Worm (Caenorhabditis elegans) whole organism, young adult: ENCODE measurements around the gene fbxb-71.

Experiments used
- B0261.1 ChIP-seq: sonication (generic microtip); optimal IDR thresholded peaks from 2 replicates; lab custom pipeline; 2016; ENCODE audit warnings: mild to moderate bottlenecking, missing genetic modification characterization, moderate library complexity, missing compliant biosample characterization
- D2030.7 ChIP-seq: fragments of 200-800 bp; sonication (Bioruptor generic); IDR thresholded peaks from 2 replicates; pipeline ENCODE4 v1.3.6; 2022; ENCODE audit warnings: missing genetic modification reagents, missing genetic modification characterization, missing compliant biosample characterization
- F52B5.7 ChIP-seq: sonication (generic microtip); optimal IDR thresholded peaks from 2 replicates; lab custom pipeline; 2016; ENCODE audit warnings: mild to moderate bottlenecking, missing genetic modification characterization, missing compliant biosample characterization
- F57C9.4 ChIP-seq: sonication (generic microtip); optimal IDR thresholded peaks from 2 replicates; lab custom pipeline; 2017; ENCODE audit warnings: mild to moderate bottlenecking, missing genetic modification characterization, missing compliant biosample characterization
- K12H6.12 ChIP-seq: fragments of 200-800 bp; sonication (Bioruptor generic); optimal IDR thresholded peaks from 2 replicates; lab custom pipeline; 2018; ENCODE audit warnings: mild to moderate bottlenecking, missing genetic modification characterization, missing compliant biosample characterization
- aptf-2 ChIP-seq: fragments of 200-800 bp; sonication (Bioruptor generic); conservative IDR thresholded peaks from 2 replicates; pipeline ENCODE4 v1.3.6; 2022; ENCODE audit warnings: missing genetic modification reagents, missing genetic modification characterization, missing compliant biosample characterization
- atf-7 ChIP-seq: sonication (generic microtip); optimal IDR thresholded peaks from 2 replicates; lab custom pipeline; 2017; ENCODE audit warnings: mild to moderate bottlenecking, missing genetic modification characterization, missing compliant biosample characterization
- attf-3 ChIP-seq: fragments of 200-800 bp; sonication (Bioruptor generic); conservative IDR thresholded peaks from 2 replicates; pipeline ENCODE4 v1.3.6; 2022; ENCODE audit warnings: missing genetic modification reagents, missing genetic modification characterization, missing compliant biosample characterization
- bed-1 ChIP-seq: fragments of 200-800 bp; sonication (Bioruptor generic); IDR thresholded peaks from 2 replicates; pipeline ENCODE4 v1.3.6; 2022; ENCODE audit warnings: missing genetic modification reagents, missing genetic modification characterization, missing compliant biosample characterization
- ceh-40 ChIP-seq: fragments of 200-800 bp; sonication (Bioruptor generic); IDR thresholded peaks from 2 replicates; pipeline ENCODE4 v1.3.6; 2022; ENCODE audit warnings: missing genetic modification characterization, missing compliant biosample characterization
- ceh-79 ChIP-seq: sonication (generic microtip); optimal IDR thresholded peaks from 2 replicates; lab custom pipeline; 2017; ENCODE audit warnings: mild to moderate bottlenecking, missing genetic modification characterization, missing compliant biosample characterization
- egl-44 ChIP-seq: fragments of 200-800 bp; sonication (Bioruptor generic); IDR thresholded peaks from 2 replicates; pipeline ENCODE4 v1.3.6; 2022; ENCODE audit warnings: missing genetic modification reagents, missing genetic modification characterization, missing compliant biosample characterization
- egrh-3 ChIP-seq: fragments of 200-800 bp; sonication (Bioruptor generic); IDR thresholded peaks from 2 replicates; pipeline ENCODE4 v1.3.6; 2022; ENCODE audit warnings: missing genetic modification reagents, missing genetic modification characterization, missing compliant biosample characterization
- fkh-3 ChIP-seq: sonication (generic microtip); optimal IDR thresholded peaks from 2 replicates; lab custom pipeline; 2016; ENCODE audit warnings: mild to moderate bottlenecking, missing genetic modification characterization, missing compliant biosample characterization
- gei-17 ChIP-seq: fragments of 200-800 bp; sonication (Bioruptor generic); optimal IDR thresholded peaks from 2 replicates; lab custom pipeline; 2018; ENCODE audit warnings: mild to moderate bottlenecking, missing genetic modification characterization, missing compliant biosample characterization
- let-607 ChIP-seq, 2 experiments: fragments of 200-800 bp in 1 of 2; sonication (Bioruptor generic) in 1 of 2; sonication (generic microtip) in 1 of 2; optimal IDR thresholded peaks; 2 replicates each; lab custom pipeline; 2016 to 2018; ENCODE audit warnings: mild to moderate bottlenecking in 2 of 2, missing compliant biosample characterization in 2 of 2, missing genetic modification characterization in 2 of 2, moderate library complexity in 2 of 2, missing genotype in 1 of 2
- madf-10 ChIP-seq: sonication (generic microtip); optimal IDR thresholded peaks from 2 replicates; lab custom pipeline; 2016; ENCODE audit warnings: mild to moderate bottlenecking, missing genetic modification characterization, missing compliant biosample characterization
- madf-6 ChIP-seq: fragments of 200-800 bp; sonication (Bioruptor generic); IDR thresholded peaks from 2 replicates; pipeline ENCODE4 v1.3.6; 2022; ENCODE audit warnings: missing genetic modification reagents, missing genetic modification characterization, missing compliant biosample characterization
- madf-8 ChIP-seq: fragments of 200-800 bp; sonication (Bioruptor generic); conservative IDR thresholded peaks from 2 replicates; pipeline ENCODE4 v1.3.6; 2022; ENCODE audit warnings: missing genetic modification reagents, missing genetic modification characterization, missing compliant biosample characterization
- mes-4 ChIP-seq: sonication (generic microtip); optimal IDR thresholded peaks from 2 replicates; lab custom pipeline; 2016; ENCODE audit warnings: missing genotype, missing genetic modification characterization, missing compliant biosample characterization
- nhr-120 ChIP-seq: fragments of 200-800 bp; sonication (Bioruptor generic); IDR thresholded peaks from 2 replicates; pipeline ENCODE4 v1.3.6; 2022; ENCODE audit warnings: missing genetic modification characterization, missing compliant biosample characterization
- nhr-80 ChIP-seq: sonication (generic microtip); optimal IDR thresholded peaks from 2 replicates; lab custom pipeline; 2016; ENCODE audit warnings: missing genetic modification characterization, missing compliant biosample characterization
- pha-4 ChIP-seq: fragments of 150-350 bp; sonication (generic microtip); optimal IDR thresholded peaks from 2 replicates; lab custom pipeline; 2014; ENCODE audit warnings: missing biosample characterization, missing genetic modification reagents, missing genetic modification characterization
- rcor-1 ChIP-seq: fragments of 200-800 bp; sonication (Bioruptor generic); IDR thresholded peaks from 2 replicates; pipeline ENCODE4 v1.3.6; 2022; ENCODE audit warnings: missing genetic modification reagents, missing genetic modification characterization, missing compliant biosample characterization
- snpc-1.1 ChIP-seq: sonication (generic microtip); optimal IDR thresholded peaks from 2 replicates; lab custom pipeline; 2017; ENCODE audit warnings: missing genetic modification characterization, mild to moderate bottlenecking, missing compliant biosample characterization, antibody characterized with exemption, moderate library complexity, missing genotype, missing genetic modification reagents; ENCODE audit not compliant: insufficient read depth
- somi-1 ChIP-seq: fragments of 200-800 bp; sonication (Bioruptor generic); optimal IDR thresholded peaks from 2 replicates; lab custom pipeline; 2018; ENCODE audit warnings: mild to moderate bottlenecking, missing genetic modification characterization, missing compliant biosample characterization
- unc-130 ChIP-seq: sonication (generic microtip); optimal IDR thresholded peaks from 2 replicates; lab custom pipeline; 2016; ENCODE audit warnings: missing genetic modification reagents, missing genetic modification characterization, missing compliant biosample characterization
- unc-62 ChIP-seq: fragments of 150-350 bp; optimal IDR thresholded peaks from 2 replicates; lab custom pipeline; 2014; ENCODE audit warnings: missing biosample characterization, missing genetic modification reagents, missing genetic modification characterization
- ztf-25 ChIP-seq: fragments of 200-800 bp; sonication (Bioruptor generic); IDR thresholded peaks from 2 replicates; pipeline ENCODE4 v1.3.6; 2022; ENCODE audit warnings: missing genetic modification reagents, missing genetic modification characterization, missing compliant biosample characterization

Gene fbxb-71

DNA sequence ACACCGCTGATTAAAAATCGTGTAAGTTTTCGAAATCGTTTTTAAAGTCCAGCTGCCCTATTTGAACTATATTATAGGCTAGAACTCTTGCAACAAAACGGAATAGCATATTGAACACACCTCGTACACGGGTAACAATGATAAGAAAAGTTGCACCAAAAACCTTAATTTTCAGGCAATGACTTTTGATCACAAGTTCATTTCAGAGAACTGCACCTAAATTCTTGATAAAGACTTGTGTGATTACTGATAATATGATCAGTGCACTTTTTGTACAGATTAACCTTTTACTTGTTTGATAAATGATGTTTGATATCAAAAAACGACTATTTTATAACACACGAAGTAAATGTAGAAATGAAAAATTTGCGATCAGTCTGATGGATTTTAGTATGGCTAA is 35.1 kb downstream of the fbxb-71 start:
- TF ChIP-seq F57C9.4: no peak
- TF ChIP-seq nhr-80 (tag; lab: Kevin White, UChicago): peak; percentile 79
- no peak for TF ChIP-seq rcor-1 (GFP tag; lab: Robert Waterston, UW)

DNA sequence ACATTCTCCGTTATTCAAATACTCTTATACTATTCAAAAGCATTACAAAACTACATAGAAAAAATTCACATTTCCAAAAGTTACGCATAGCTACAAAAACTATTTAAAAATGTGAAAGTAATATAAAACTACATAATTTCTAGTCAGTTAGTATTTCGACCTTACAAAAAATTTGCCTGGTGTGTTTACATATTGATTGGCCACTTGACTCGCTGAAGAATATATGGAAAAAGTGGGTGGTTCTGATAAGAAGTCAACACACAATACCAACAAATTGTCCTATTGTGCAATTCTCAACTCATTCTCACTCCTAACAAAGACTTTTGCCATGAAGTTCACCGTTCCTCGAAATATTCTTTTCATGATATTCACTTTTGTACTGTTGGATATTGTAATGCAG is 35.9 kb downstream of the fbxb-71 start, which contains the start of gene K09C4.1:
K09C4.1 (plus strand) TSS at position 301 of the 400 bp plus-strand sequence.
- TF ChIP-seq madf-6 (no peak), F52B5.7 (tag; lab: Kevin White, UChicago) (no peak), bed-1 (no peak), egl-44 (no peak), D2030.7 (GFP tag; lab: Robert Waterston, UW) (no peak), nhr-120 (GFP tag; lab: Robert Waterston, UW) (no peak), pha-4 (no peak)

DNA sequence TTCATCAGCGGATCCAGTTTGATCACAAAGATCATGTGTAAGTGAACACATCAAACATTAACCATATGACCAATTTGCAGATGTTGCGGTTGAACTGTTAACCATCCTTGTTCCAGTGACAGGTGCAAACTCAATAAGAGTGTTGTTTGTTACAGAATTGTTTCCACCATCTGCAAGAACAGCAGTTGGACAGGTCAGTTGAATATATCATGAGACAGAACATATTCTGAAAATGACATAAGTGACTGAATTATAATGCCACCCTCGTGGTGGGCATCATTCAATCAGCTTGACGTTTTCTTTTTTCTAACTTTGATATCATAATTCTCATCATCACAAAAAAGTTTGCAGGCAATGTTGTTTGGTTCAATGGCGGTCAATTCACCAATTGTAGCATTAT is 37.9 kb downstream of the fbxb-71 start:
- TF ChIP-seq attf-3 (GFP tag; lab: Robert Waterston, UW) (no peak), nhr-80 (tag; lab: Kevin White, UChicago) (peak; percentile 64), unc-62 (GFP tag; lab: Kevin White, UChicago) (peak; percentile 72)
- TF ChIP-seq, all 124 proteins: peak for 2

DNA sequence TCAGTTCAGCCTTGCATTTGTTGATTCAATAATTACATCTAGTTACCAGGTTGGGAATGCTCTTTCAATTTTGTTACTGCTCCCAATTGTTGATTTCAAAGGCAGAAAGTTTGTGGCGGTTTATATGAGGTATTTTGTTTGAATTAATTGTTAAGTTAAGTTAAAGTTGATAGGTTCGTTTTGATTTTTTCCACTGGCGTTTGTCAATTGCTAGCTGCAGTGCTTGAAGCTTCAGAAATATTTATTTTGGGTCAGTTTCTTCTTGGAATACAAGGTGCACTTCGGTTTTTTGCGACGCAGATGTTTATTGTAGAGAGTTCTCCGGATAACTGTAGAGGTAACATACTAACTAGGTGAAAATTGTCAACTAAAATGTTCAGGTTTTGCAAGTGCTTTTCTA is 39.1 kb downstream of the fbxb-71 start, which contains the start of gene F11D5.5:
F11D5.5 (plus strand) TSS at position 301 of the 400 bp plus-strand sequence.
- no peak for TF ChIP-seq let-607 (tag; optimal IDR thresholded peaks at IDR 0.05; lab: Kevin White, UChicago)
- no peak for TF ChIP-seq ceh-79 (tag; lab: Kevin White, UChicago)
- no peak for TF ChIP-seq pha-4
- no peak for TF ChIP-seq mes-4 (tag; lab: Kevin White, UChicago)
- no peak for TF ChIP-seq aptf-2 (GFP tag; lab: Robert Waterston, UW)
- no peak for TF ChIP-seq ztf-25
- TF ChIP-seq, all 124 proteins: peak for 0

ce11 chrX:3304068-3304467 is 41.4 kb downstream of the fbxb-71 start, which contains the start of gene F11D5.7:
TSS of gene F11D5.7 (plus strand) at chrX:3304368.
- TF ChIP-seq gei-17: no peak

DNA sequence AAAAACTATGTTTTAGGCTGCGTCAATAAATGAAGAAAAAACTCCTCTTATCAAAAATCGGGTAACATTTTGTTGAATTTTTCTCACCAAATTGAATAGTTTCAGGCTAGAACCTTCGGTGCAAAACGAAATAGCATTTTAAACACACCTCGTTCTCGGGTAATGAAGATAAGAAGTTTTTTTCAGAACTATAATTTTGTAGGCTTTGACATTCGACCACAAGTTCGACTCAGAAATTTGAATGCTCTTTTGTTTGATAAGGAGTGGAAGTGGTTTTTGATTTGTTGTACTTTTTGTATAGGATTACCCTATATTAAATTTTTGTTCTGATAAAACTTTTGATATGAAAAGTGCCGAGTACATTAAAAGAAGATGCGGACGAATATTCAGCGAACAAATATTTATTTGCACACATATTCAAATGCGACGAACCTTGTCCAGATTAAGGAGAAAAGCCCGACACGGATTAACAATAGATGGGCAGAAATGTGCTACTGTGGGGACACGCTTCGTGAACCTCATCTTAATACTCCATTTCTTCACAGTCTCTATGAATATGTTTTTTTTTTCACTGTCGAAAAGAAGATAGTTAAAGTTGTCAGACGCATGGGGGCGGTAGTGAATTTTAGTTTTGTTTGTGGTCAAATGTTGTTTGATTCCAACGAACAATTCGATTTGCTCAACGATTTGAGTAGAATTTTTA is 44.0 kb downstream of the fbxb-71 start:
- TF ChIP-seq egrh-3 (GFP tag; lab: Robert Waterston, UW) (no peak), atf-7 (tag; lab: Kevin White, UChicago) (no peak), madf-10 (no peak), nhr-80 (tag; lab: Kevin White, UChicago) (peak; percentile 93), bed-1 (no peak), unc-130 (GFP tag; lab: Kevin White, UChicago) (no peak)

DNA sequence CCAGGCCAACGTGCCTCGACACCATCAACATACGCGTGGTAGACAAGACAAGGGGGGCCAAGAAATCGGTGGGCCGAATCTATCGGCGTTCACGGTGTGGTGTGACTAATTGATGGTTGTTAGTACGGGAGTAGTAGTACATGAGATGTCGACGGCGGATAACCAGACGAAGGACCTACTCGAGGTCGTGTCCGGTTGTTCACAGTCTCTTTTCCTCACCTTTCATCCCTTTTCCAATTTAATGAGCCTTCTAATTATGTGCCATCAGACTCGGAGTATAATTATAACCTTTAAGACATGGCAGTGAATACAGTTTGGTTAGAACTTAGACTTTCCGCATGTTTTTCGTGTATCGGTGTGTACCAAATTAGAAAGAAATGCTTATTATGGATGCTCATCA is 48.0 kb downstream of the fbxb-71 start:
- no peak for TF ChIP-seq ceh-40 (GFP tag; lab: Robert Waterston, UW)
- no peak for TF ChIP-seq B0261.1 (tag; lab: Kevin White, UChicago)
- TF ChIP-seq snpc-1.1 (tag; lab: Kevin White, UChicago): no peak
- no peak for TF ChIP-seq K12H6.12
- no peak for TF ChIP-seq somi-1 (GFP tag; lab: Kevin White, UChicago)
- no peak for TF ChIP-seq unc-130 (GFP tag; lab: Kevin White, UChicago)
- TF ChIP-seq fkh-3 (tag; lab: Kevin White, UChicago): no peak
- TF ChIP-seq madf-8 (GFP tag; lab: Robert Waterston, UW): no peak
